Worm (Caenorhabditis elegans) whole organism, late embryonic: ENCODE data around the gene orai-1.

Experiments
- ama-1 ChIP-seq: fragments of 150-350 bp; optimal IDR thresholded peaks from 2 replicates; lab custom pipeline; 2014
- ceh-19 ChIP-seq: fragments of 200-800 bp; sonication (Bioruptor generic); optimal IDR thresholded peaks from 2 replicates; lab custom pipeline; 2018; ENCODE audit warnings: mild to moderate bottlenecking, missing genetic modification characterization, missing compliant biosample characterization
- ceh-45 ChIP-seq: fragments of 200-800 bp; sonication (Bioruptor generic); IDR thresholded peaks from 2 replicates; pipeline ENCODE4 v1.3.6; 2022; ENCODE audit warnings: missing genetic modification reagents, missing genetic modification characterization, missing compliant biosample characterization

DNA sequence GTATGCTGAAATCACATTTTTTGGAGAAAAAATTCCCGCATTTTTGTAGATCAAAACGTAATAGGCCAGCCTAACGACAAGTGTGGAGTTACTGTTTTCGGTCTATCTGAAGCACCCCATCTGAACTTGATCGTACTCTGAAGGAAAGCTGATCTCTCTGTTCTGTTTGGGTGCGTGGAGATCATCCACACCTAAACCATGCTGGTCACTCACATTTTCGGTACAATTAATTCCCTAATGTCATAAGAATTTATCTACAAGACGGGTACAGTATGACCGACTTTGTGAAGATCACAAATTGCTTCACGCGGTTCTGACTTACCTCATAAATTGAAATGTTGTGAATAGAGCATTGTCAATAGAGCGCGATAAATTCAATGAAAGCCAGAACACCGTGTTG lies 3.4 kb downstream of the orai-1 start:
- TF ChIP-seq ama-1 (lab: Kevin White, UChicago) (no peak), ceh-45 (GFP tag; lab: Robert Waterston, UW) (no peak), ceh-19 (no peak)
